Worm (Caenorhabditis elegans) whole organism, midembryonic: ENCODE results near the gene dnbp-1.

Experiments used
- T22C8.4 ChIP-seq: fragments of 200-800 bp; sonication (Bioruptor generic); IDR thresholded peaks from 2 replicates; pipeline ENCODE4 v1.3.6; 2022; ENCODE audit warnings: missing genetic modification characterization, missing compliant biosample characterization
- cog-1 ChIP-seq: sonication (generic microtip); optimal IDR thresholded peaks from 2 replicates; lab custom pipeline; 2016; ENCODE audit warnings: missing genetic modification characterization, missing compliant biosample characterization
- flt-1 ChIP-seq: fragments of 200-800 bp; sonication (Bioruptor generic); IDR thresholded peaks from 2 replicates; pipeline ENCODE4 v1.3.6; 2022; ENCODE audit warnings: missing genetic modification characterization, missing compliant biosample characterization
- klf-2 ChIP-seq: fragments of 200-800 bp; sonication (Bioruptor generic); conservative IDR thresholded peaks from 2 replicates; pipeline ENCODE4 v1.3.6; 2022; ENCODE audit warnings: missing genetic modification reagents, missing genetic modification characterization, missing compliant biosample characterization
- med-1 ChIP-seq: sonication (generic microtip); optimal IDR thresholded peaks from 2 replicates; lab custom pipeline; 2017; ENCODE audit warnings: missing genetic modification characterization, mild to moderate bottlenecking, missing compliant biosample characterization, antibody characterized with exemption, missing genetic modification reagents; ENCODE audit not compliant: insufficient read depth
- ref-1 ChIP-seq: fragments of 200-800 bp; sonication (Bioruptor generic); conservative IDR thresholded peaks from 2 replicates; pipeline ENCODE4 v1.3.6; 2022; ENCODE audit warnings: missing genetic modification reagents, missing genetic modification characterization, missing compliant biosample characterization
- tab-1 ChIP-seq: fragments of 200-800 bp; sonication (Bioruptor generic); IDR thresholded peaks from 2 replicates; pipeline ENCODE4 v1.3.6; 2022; ENCODE audit warnings: missing genetic modification characterization, missing compliant biosample characterization
- ztf-23 ChIP-seq: fragments of 200-800 bp; sonication (Bioruptor generic); IDR thresholded peaks from 2 replicates; pipeline ENCODE4 v1.3.6; 2022; ENCODE audit warnings: missing genetic modification reagents, missing genetic modification characterization, missing compliant biosample characterization
- ztf-29 ChIP-seq: fragments of 200-800 bp; sonication (Bioruptor generic); IDR thresholded peaks from 2 replicates; pipeline ENCODE4 v1.3.6; 2022; ENCODE audit warnings: missing genetic modification reagents, missing genetic modification characterization, missing compliant biosample characterization

dnbp-1 gene

ce11 chrIV:13979797-13980459 is at the start of gene dnbp-1:
Gene dnbp-1 (minus strand): TSS chrIV:13979847.
- TF ChIP-seq cog-1 (tag; lab: Kevin White, UChicago): peak; percentile 89
- peak; percentile 82 for TF ChIP-seq T22C8.4 (GFP tag; lab: Robert Waterston, UW)
- no peak for TF ChIP-seq ztf-23 (GFP tag; lab: Robert Waterston, UW)
- TF ChIP-seq flt-1 (GFP tag; lab: Robert Waterston, UW): peak; percentile 33; the same call in 1 of the 2 replicates

ce11 chrIV:14019883-14020282 is 40.2 kb upstream of the dnbp-1 start, which contains the start of the genes irld-56 and irld-55:
Gene irld-56 (minus strand): TSS chrIV:14019983.
Gene irld-55 (plus strand): TSS chrIV:14020198.
- TF ChIP-seq klf-2 (no peak), ztf-23 (GFP tag; lab: Robert Waterston, UW) (no peak), med-1 (GFP tag; lab: Kevin White, UChicago) (no peak), ref-1 (GFP tag; lab: Robert Waterston, UW) (no peak), cog-1 (tag; lab: Kevin White, UChicago) (no peak), flt-1 (GFP tag; lab: Robert Waterston, UW) (no peak), tab-1 (GFP tag; lab: Robert Waterston, UW) (no peak), ztf-29 (GFP tag; lab: Robert Waterston, UW) (no peak), T22C8.4 (GFP tag; lab: Robert Waterston, UW) (no peak)

- no peak for TF ChIP-seq T22C8.4 (GFP tag; lab: Robert Waterston, UW)
These were observed 36.2 kb upstream of the dnbp-1 start, which contains the start of gene srw-63 for ce11 chrIV:14015844-14016243. Gene srw-63 (minus strand): TSS chrIV:14015944.

ce11 chrIV:14013692-14014091 is 34.0 kb upstream of the dnbp-1 start:
- TF ChIP-seq flt-1 (GFP tag; lab: Robert Waterston, UW): no peak; the same call in none of the 2 replicates
- TF ChIP-seq T22C8.4 (GFP tag; lab: Robert Waterston, UW): 0 out of 2 replicates have a peak, but pooled peaks have one; percentile 42
- peak; percentile 57 for TF ChIP-seq ztf-29 (GFP tag; lab: Robert Waterston, UW)
- TF ChIP-seq med-1 (GFP tag; lab: Kevin White, UChicago): peak; percentile 50
- no peak; the same call in 1 of the 2 replicates for TF ChIP-seq ref-1 (GFP tag; lab: Robert Waterston, UW)

ce11 chrIV:14008709-14009108 is 29.1 kb upstream of the dnbp-1 start:
- TF ChIP-seq ztf-23 (GFP tag; lab: Robert Waterston, UW): no peak
- no peak for TF ChIP-seq T22C8.4 (GFP tag; lab: Robert Waterston, UW)
- TF ChIP-seq tab-1 (GFP tag; lab: Robert Waterston, UW): no peak

ce11 chrIV:14001782-14002181 is 22.1 kb upstream of the dnbp-1 start:
- TF ChIP-seq tab-1 (GFP tag; lab: Robert Waterston, UW): no peak
- TF ChIP-seq ztf-29 (GFP tag; lab: Robert Waterston, UW): no peak
- no peak for TF ChIP-seq ztf-23 (GFP tag; lab: Robert Waterston, UW)
- no peak for TF ChIP-seq med-1 (GFP tag; lab: Kevin White, UChicago)
- TF ChIP-seq flt-1 (GFP tag; lab: Robert Waterston, UW): no peak

ce11 chrIV:13989875-13990274 is 10.2 kb upstream of the dnbp-1 start:
- TF ChIP-seq klf-2 (no peak), T22C8.4 (GFP tag; lab: Robert Waterston, UW) (no peak), flt-1 (GFP tag; lab: Robert Waterston, UW) (no peak), ztf-29 (GFP tag; lab: Robert Waterston, UW) (no peak), ref-1 (GFP tag; lab: Robert Waterston, UW) (no peak), med-1 (GFP tag; lab: Kevin White, UChicago) (no peak), tab-1 (GFP tag; lab: Robert Waterston, UW) (no peak), ztf-23 (GFP tag; lab: Robert Waterston, UW) (no peak), cog-1 (tag; lab: Kevin White, UChicago) (no peak)

ce11 chrIV:13988781-13989180 is 9.1 kb upstream of the dnbp-1 start, which contains the start of gene egl-23:
Gene egl-23 (plus strand): TSS chrIV:13989081.
- TF ChIP-seq tab-1 (GFP tag; lab: Robert Waterston, UW): no peak
- TF ChIP-seq klf-2: no peak
- no peak for TF ChIP-seq cog-1 (tag; lab: Kevin White, UChicago)
- TF ChIP-seq med-1 (GFP tag; lab: Kevin White, UChicago): no peak
- TF ChIP-seq ztf-29 (GFP tag; lab: Robert Waterston, UW): no peak
- no peak for TF ChIP-seq ztf-23 (GFP tag; lab: Robert Waterston, UW)
- no peak for TF ChIP-seq ref-1 (GFP tag; lab: Robert Waterston, UW)
- TF ChIP-seq T22C8.4 (GFP tag; lab: Robert Waterston, UW): no peak
- no peak for TF ChIP-seq flt-1 (GFP tag; lab: Robert Waterston, UW)

ce11 chrIV:13985705-13986104 is 6.1 kb upstream of the dnbp-1 start, which contains the start of gene tor-1:
Gene tor-1 (minus strand): TSS chrIV:13985805.
- TF ChIP-seq tab-1 (GFP tag; lab: Robert Waterston, UW) (no peak), T22C8.4 (GFP tag; lab: Robert Waterston, UW) (no peak), ztf-23 (GFP tag; lab: Robert Waterston, UW) (no peak), klf-2 (no peak), flt-1 (GFP tag; lab: Robert Waterston, UW) (no peak), ztf-29 (GFP tag; lab: Robert Waterston, UW) (no peak), cog-1 (tag; lab: Kevin White, UChicago) (no peak), med-1 (GFP tag; lab: Kevin White, UChicago) (no peak), ref-1 (GFP tag; lab: Robert Waterston, UW) (no peak)

ce11 chrIV:13984041-13984440 is 4.4 kb upstream of the dnbp-1 start, which contains the start of gene tor-2:
Gene tor-2 (minus strand): TSS chrIV:13984141.
- TF ChIP-seq tab-1 (GFP tag; lab: Robert Waterston, UW) (no peak), cog-1 (tag; lab: Kevin White, UChicago) (no peak), T22C8.4 (GFP tag; lab: Robert Waterston, UW) (no peak), ztf-23 (GFP tag; lab: Robert Waterston, UW) (no peak), flt-1 (GFP tag; lab: Robert Waterston, UW) (no peak), klf-2 (no peak), med-1 (GFP tag; lab: Kevin White, UChicago) (no peak), ztf-29 (GFP tag; lab: Robert Waterston, UW) (no peak), ref-1 (GFP tag; lab: Robert Waterston, UW) (no peak)
